Worm (Caenorhabditis elegans) whole organism, L4 larva: ENCODE measurements around the gene flp-9.

Experiments used
- D1046.2 ChIP-seq: fragments of 200-800 bp; sonication (Bioruptor generic); IDR thresholded peaks from 2 replicates; pipeline ENCODE4 v1.3.6; 2022; ENCODE audit warnings: missing genetic modification characterization, missing compliant biosample characterization
- F10B5.3 ChIP-seq: sonication (generic microtip); optimal IDR thresholded peaks from 2 replicates; lab custom pipeline; 2016; ENCODE audit warnings: mild to moderate bottlenecking, missing genetic modification characterization, missing compliant biosample characterization
- F37D6.2 ChIP-seq: sonication (generic microtip); optimal IDR thresholded peaks from 2 replicates; lab custom pipeline; 2016; ENCODE audit warnings: mild to moderate bottlenecking, missing genetic modification characterization, missing compliant biosample characterization
- T20F7.1 ChIP-seq: fragments of 200-800 bp; sonication (Bioruptor generic); optimal IDR thresholded peaks from 2 replicates; lab custom pipeline; 2018; ENCODE audit warnings: mild to moderate bottlenecking, missing genetic modification characterization, missing compliant biosample characterization
- T26A8.4 ChIP-seq: fragments of 200-800 bp; sonication (Bioruptor generic); IDR thresholded peaks from 2 replicates; pipeline ENCODE4 v1.3.6; 2022; ENCODE audit warnings: missing genetic modification characterization, missing compliant biosample characterization
- Y105C5A.15 ChIP-seq: fragments of 200-800 bp; sonication (Bioruptor generic); IDR thresholded peaks from 2 replicates; pipeline ENCODE4 v1.3.6; 2022; ENCODE audit warnings: missing genetic modification characterization, missing compliant biosample characterization
- Y48G9A.11 ChIP-seq: fragments of 200-800 bp; sonication (Bioruptor generic); IDR thresholded peaks from 2 replicates; pipeline ENCODE4 v1.3.6; 2022; ENCODE audit warnings: missing genetic modification reagents, missing genetic modification characterization, missing compliant biosample characterization
- attf-4 ChIP-seq: sonication (generic microtip); optimal IDR thresholded peaks from 3 replicates; lab custom pipeline; 2017; ENCODE audit warnings: missing biosample characterization, missing genetic modification characterization
- ceh-28 ChIP-seq: fragments of 150-350 bp; optimal IDR thresholded peaks from 2 replicates; lab custom pipeline; 2014; ENCODE audit warnings: missing biosample characterization, missing genetic modification reagents, missing genetic modification characterization
- ceh-32 ChIP-seq: sonication (generic microtip); optimal IDR thresholded peaks from 2 replicates; lab custom pipeline; 2016; ENCODE audit warnings: mild to moderate bottlenecking, missing genetic modification characterization, missing compliant biosample characterization; ENCODE audit not compliant: poor library complexity
- ceh-44 ChIP-seq: fragments of 200-800 bp; sonication (Bioruptor generic); IDR thresholded peaks from 2 replicates; pipeline ENCODE4 v1.3.6; 2022; ENCODE audit warnings: missing genetic modification reagents, missing genetic modification characterization, missing compliant biosample characterization
- daf-16 ChIP-seq, 3 experiments: sonication (generic microtip); optimal IDR thresholded peaks; 2 replicates each; lab custom pipeline; 2016 to 2017; ENCODE audit warnings: missing genetic modification characterization in 3 of 3, missing genetic modification reagents in 3 of 3, mild to moderate bottlenecking in 2 of 3, missing compliant biosample characterization in 2 of 3, missing biosample characterization in 1 of 3, moderate library complexity in 1 of 3
- dmd-6 ChIP-seq: fragments of 200-800 bp; sonication (Bioruptor generic); IDR thresholded peaks from 2 replicates; pipeline ENCODE4 v1.3.6; 2022; ENCODE audit warnings: missing genetic modification reagents, missing genetic modification characterization, missing compliant biosample characterization
- dmd-8 ChIP-seq: fragments of 200-800 bp; sonication (Bioruptor generic); IDR thresholded peaks from 2 replicates; pipeline ENCODE4 v1.3.6; 2022; ENCODE audit warnings: missing genetic modification characterization, missing compliant biosample characterization
- egl-27 ChIP-seq: sonication (generic microtip); optimal IDR thresholded peaks from 3 replicates; lab custom pipeline; 2017; ENCODE audit warnings: missing biosample characterization, missing genetic modification reagents, missing genetic modification characterization
- hlh-11 ChIP-seq: fragments of 200-800 bp; sonication (Bioruptor generic); optimal IDR thresholded peaks from 2 replicates; lab custom pipeline; 2018; ENCODE audit warnings: mild to moderate bottlenecking, missing genetic modification characterization, missing compliant biosample characterization
- hlh-30 ChIP-seq: sonication (generic microtip); optimal IDR thresholded peaks from 2 replicates; lab custom pipeline; 2017; ENCODE audit warnings: antibody characterized with exemption, mild to moderate bottlenecking, missing genetic modification characterization, missing compliant biosample characterization; ENCODE audit not compliant: insufficient read depth
- lim-7 ChIP-seq: fragments of 200-800 bp; sonication (Bioruptor generic); IDR thresholded peaks from 2 replicates; pipeline ENCODE4 v1.3.6; 2022; ENCODE audit warnings: missing genetic modification characterization, missing compliant biosample characterization
- lin-1 ChIP-seq: fragments of 200-800 bp; sonication (Bioruptor generic); IDR thresholded peaks from 2 replicates; pipeline ENCODE4 v1.3.6; 2022; ENCODE audit warnings: missing genetic modification reagents, missing genetic modification characterization, missing compliant biosample characterization
- lin-15B ChIP-seq: fragments of 150-350 bp; sonication (generic microtip); optimal IDR thresholded peaks from 3 replicates; lab custom pipeline; 2014; ENCODE audit warnings: missing biosample characterization, missing genetic modification characterization
- lin-38 ChIP-seq: fragments of 200-800 bp; sonication (Bioruptor generic); IDR thresholded peaks from 2 replicates; pipeline ENCODE4 v1.3.6; 2022; ENCODE audit warnings: missing genetic modification reagents, missing genetic modification characterization, missing compliant biosample characterization
- lsy-2 ChIP-seq, 2 experiments: fragments of 150-350 bp in 1 of 2; sonication (generic microtip) in 1 of 2; optimal IDR thresholded peaks; 2 replicates each; lab custom pipeline; 2014 to 2017; ENCODE audit warnings: missing biosample characterization in 2 of 2, missing genetic modification characterization in 2 of 2
- madf-5 ChIP-seq, 2 experiments: fragments of 200-800 bp; sonication (Bioruptor generic); IDR thresholded peaks; 2 replicates each; pipeline ENCODE4 v1.3.6; 2022; ENCODE audit warnings: missing compliant biosample characterization in 2 of 2, missing genetic modification characterization in 2 of 2
- mdl-1 ChIP-seq, 2 experiments: fragments of 150-350 bp in 1 of 2; sonication (generic microtip) in 1 of 2; optimal IDR thresholded peaks; 2 replicates each; lab custom pipeline; 2014 to 2017; ENCODE audit warnings: missing biosample characterization in 2 of 2, missing genetic modification characterization in 2 of 2
- mxl-2 ChIP-seq: fragments of 200-800 bp; sonication (Bioruptor generic); conservative IDR thresholded peaks from 2 replicates; pipeline ENCODE4 v1.3.6; 2022; ENCODE audit warnings: missing genetic modification reagents, missing genetic modification characterization, missing compliant biosample characterization
- mxl-3 ChIP-seq: fragments of 200-800 bp; sonication (Bioruptor generic); optimal IDR thresholded peaks from 2 replicates; lab custom pipeline; 2018; ENCODE audit warnings: mild to moderate bottlenecking, missing genetic modification characterization, missing compliant biosample characterization
- nhr-10 ChIP-seq: fragments of 150-350 bp; optimal IDR thresholded peaks from 2 replicates; lab custom pipeline; 2014; ENCODE audit warnings: missing biosample characterization, missing genetic modification characterization
- nhr-11 ChIP-seq: fragments of 150-350 bp; optimal IDR thresholded peaks from 2 replicates; lab custom pipeline; 2014; ENCODE audit warnings: missing biosample characterization, missing genetic modification characterization
- nhr-111 ChIP-seq: fragments of 200-800 bp; sonication (Bioruptor generic); optimal IDR thresholded peaks from 2 replicates; lab custom pipeline; 2018; ENCODE audit warnings: mild to moderate bottlenecking, missing genetic modification characterization, missing compliant biosample characterization
- nhr-237 ChIP-seq: sonication (generic microtip); optimal IDR thresholded peaks from 2 replicates; lab custom pipeline; 2017; ENCODE audit warnings: missing biosample characterization, missing genetic modification characterization
- nhr-25 ChIP-seq: sonication (generic microtip); optimal IDR thresholded peaks from 2 replicates; lab custom pipeline; 2017; ENCODE audit warnings: missing genetic modification characterization, mild to moderate bottlenecking, missing compliant biosample characterization, antibody characterized with exemption, moderate library complexity, borderline replicate concordance; ENCODE audit not compliant: insufficient read depth
- nhr-28 ChIP-seq: fragments of 150-350 bp; optimal IDR thresholded peaks from 2 replicates; lab custom pipeline; 2014; ENCODE audit warnings: missing biosample characterization, missing genetic modification characterization
- nhr-41 ChIP-seq: fragments of 200-800 bp; sonication (Bioruptor generic); IDR thresholded peaks from 2 replicates; pipeline ENCODE4 v1.3.6; 2022; ENCODE audit warnings: missing genetic modification reagents, missing genetic modification characterization, missing compliant biosample characterization
- nhr-42 ChIP-seq: fragments of 200-800 bp; sonication (Bioruptor generic); IDR thresholded peaks from 2 replicates; pipeline ENCODE4 v1.3.6; 2022; ENCODE audit warnings: missing genetic modification characterization, missing compliant biosample characterization
- nhr-48 ChIP-seq: sonication (generic microtip); optimal IDR thresholded peaks from 2 replicates; lab custom pipeline; 2016; ENCODE audit warnings: mild to moderate bottlenecking, missing genetic modification characterization, missing compliant biosample characterization
- saeg-2 ChIP-seq: fragments of 200-800 bp; sonication (Bioruptor generic); IDR thresholded peaks from 2 replicates; pipeline ENCODE4 v1.3.6; 2022; ENCODE audit warnings: missing genetic modification reagents, missing genetic modification characterization, missing compliant biosample characterization
- sdz-12 ChIP-seq: fragments of 200-800 bp; sonication (Bioruptor generic); optimal IDR thresholded peaks from 2 replicates; lab custom pipeline; 2018; ENCODE audit warnings: mild to moderate bottlenecking, missing genetic modification characterization, missing compliant biosample characterization
- snpc-4 ChIP-seq: fragments of 150-350 bp; optimal IDR thresholded peaks from 2 replicates; lab custom pipeline; 2014; ENCODE audit warnings: missing biosample characterization, missing genetic modification characterization
- spr-3 ChIP-seq: fragments of 200-800 bp; sonication (Bioruptor generic); optimal IDR thresholded peaks from 2 replicates; lab custom pipeline; 2018; ENCODE audit warnings: mild to moderate bottlenecking, missing genetic modification characterization, missing compliant biosample characterization
- tra-1 ChIP-seq: fragments of 200-800 bp; sonication (Bioruptor generic); IDR thresholded peaks from 2 replicates; pipeline ENCODE4 v1.3.6; 2022; ENCODE audit warnings: missing genetic modification reagents, missing genetic modification characterization, missing compliant biosample characterization
- unc-62 ChIP-seq, 3 experiments: fragments of 150-350 bp in 1 of 3; sonication (generic microtip); optimal IDR thresholded peaks in 2 of 3; peaks in 1 of 3; 1 replicate in 1 of 3; 2 replicates in 2 of 3; lab custom pipeline; 2014 to 2017; ENCODE audit warnings: missing biosample characterization in 3 of 3, missing genetic modification characterization in 3 of 3, missing genetic modification reagents in 3 of 3, missing genotype in 1 of 3

Gene flp-9

ce11 chrIV:12715947-12716382 is 41.4 kb downstream of the flp-9 start (continued):
- TF ChIP-seq lin-15B (tag; lab: Kevin White, UChicago) (no peak), sdz-12 (GFP tag; lab: Kevin White, UChicago) (no peak), mdl-1 (tag; optimal IDR thresholded peaks at IDR 0.05; lab: Kevin White, UChicago) (peak; percentile 15 to 86), madf-5 (GFP tag; IDR thresholded peaks at IDR 0.05; lab: Robert Waterston, UW) (no peak), nhr-10 (peak; percentile 66), attf-4 (tag; lab: Kevin White, UChicago) (no peak), lsy-2 (tag; optimal IDR thresholded peaks at IDR 0.05; lab: Kevin White, UChicago) (peak in 1 of 2 experiments; percentile 65), Y105C5A.15 (no peak), hlh-30 (tag; lab: Kevin White, UChicago) (peak; percentile 88), dmd-6 (GFP tag; lab: Robert Waterston, UW) (peak; percentile 67), ceh-32 (tag; lab: Kevin White, UChicago) (no peak), mxl-2 (GFP tag; lab: Robert Waterston, UW) (no peak), spr-3 (GFP tag; lab: Kevin White, UChicago) (no peak), nhr-237 (tag; lab: Kevin White, UChicago) (no peak), T20F7.1 (peak; percentile 56), Y48G9A.11 (GFP tag; lab: Robert Waterston, UW) (no peak), nhr-41 (0 out of 2 replicates have a peak, but pooled peaks have one; percentile 29), T26A8.4 (GFP tag; lab: Robert Waterston, UW) (no peak), lin-1 (GFP tag; lab: Robert Waterston, UW) (no peak), nhr-42 (GFP tag; lab: Robert Waterston, UW) (0 out of 2 replicates have a peak, but pooled peaks have one; percentile 23), nhr-111 (GFP tag; lab: Kevin White, UChicago) (no peak), hlh-11 (peak; percentile 87), D1046.2 (GFP tag; lab: Robert Waterston, UW) (no peak), unc-62 (GFP tag; optimal IDR thresholded peaks at IDR 0.05 in 1 of 2; lab: Kevin White, UChicago) (no peak), unc-62 (tag; optimal IDR thresholded peaks at IDR 0.05; lab: Kevin White, UChicago) (no peak), nhr-11 (no peak), lin-38 (GFP tag; lab: Robert Waterston, UW) (no peak), snpc-4 (tag; lab: Kevin White, UChicago) (no peak), ceh-44 (GFP tag; lab: Robert Waterston, UW) (no peak), mxl-3 (GFP tag; lab: Kevin White, UChicago) (peak; percentile 78), saeg-2 (GFP tag; lab: Robert Waterston, UW) (no peak), nhr-28 (tag; lab: Kevin White, UChicago) (peak; percentile 93), lim-7 (GFP tag; lab: Robert Waterston, UW) (no peak), F10B5.3 (tag; lab: Kevin White, UChicago) (no peak), nhr-48 (tag; lab: Kevin White, UChicago) (peak; percentile 45), tra-1 (GFP tag; lab: Robert Waterston, UW) (peak; percentile 84), nhr-25 (tag; lab: Kevin White, UChicago) (peak; percentile 48), dmd-8 (GFP tag; lab: Robert Waterston, UW) (no peak), ceh-28 (tag; lab: Kevin White, UChicago) (no peak), F37D6.2 (tag; lab: Kevin White, UChicago) (no peak), daf-16 (GFP tag; optimal IDR thresholded peaks at IDR 0.05; lab: Kevin White, UChicago) (no peak), daf-16 (tag; optimal IDR thresholded peaks at IDR 0.05; lab: Kevin White, UChicago) (peak; percentile 76), egl-27 (tag; lab: Kevin White, UChicago) (no peak)
